Fruit fly (Drosophila melanogaster): ENCODE data around the gene Arfrp1.
A peak's percentile ranks its signal among the peaks of the same experiment; 100 is the strongest.

The Arfrp1 gene

dm6 chrX:9136776-9137550, 30.1 kb downstream of the Arfrp1 start (continued):
- TF ChIP-seq CG7745 (tag; optimal IDR thresholded peaks at IDR 0.05): no peak
- no peak for TF ChIP-seq ato (GFP tag; IDR thresholded peaks at IDR 0.05; ENCODE audit: partially characterized antibody)
- TF ChIP-seq sc (optimal IDR thresholded peaks at IDR 0.05): no peak
- peak; percentile 27 for TF ChIP-seq sc (GFP tag; optimal IDR thresholded peaks at IDR 0.05)
- no peak for TF ChIP-seq bbx (GFP tag; IDR thresholded peaks at IDR 0.05; ENCODE audit: partially characterized antibody)
- TF ChIP-seq gsb-n (tag; optimal IDR thresholded peaks at IDR 0.05): peak; percentile 46
- peak; percentile 62 for TF ChIP-seq CG2712 (tag; optimal IDR thresholded peaks at IDR 0.05)
- TF ChIP-seq Hsf (GFP tag; optimal IDR thresholded peaks at IDR 0.05): peak; percentile 55
- TF ChIP-seq phol (tag; optimal IDR thresholded peaks at IDR 0.05): peak; percentile 58
- TF ChIP-seq Ptx1 (GFP tag; IDR thresholded peaks at IDR 0.05): peak; percentile 68
- peak in 1 of 2 experiments; percentile 61 for TF ChIP-seq bsh (GFP tag; optimal IDR thresholded peaks at IDR 0.05)
- peak; percentile 33; the same call in 1 of the 2 replicates for TF ChIP-seq sob (GFP tag; IDR thresholded peaks at IDR 0.05)
- peak; percentile 41 for TF ChIP-seq Camta (GFP tag; optimal IDR thresholded peaks at IDR 0.05)
- peak; percentile 86 for TF ChIP-seq Ets65A (GFP tag)
- peak; percentile 51 for TF ChIP-seq CG18599 (GFP tag; optimal IDR thresholded peaks at IDR 0.05)
- no peak for TF ChIP-seq CG3995 (GFP tag; optimal IDR thresholded peaks at IDR 0.05)
- peak; percentile 53 for TF ChIP-seq CG5180 (GFP tag; optimal IDR thresholded peaks at IDR 0.05)
- TF ChIP-seq da (GFP tag; optimal IDR thresholded peaks at IDR 0.05): no peak
- TF ChIP-seq CG1529 (GFP tag; optimal IDR thresholded peaks at IDR 0.05): peak; percentile 33
- TF ChIP-seq CG2875 (GFP tag; optimal IDR thresholded peaks at IDR 0.05): peak; percentile 6
- peak; percentile 62 for TF ChIP-seq grau (tag; optimal IDR thresholded peaks at IDR 0.05)
- peak; percentile 46 for TF ChIP-seq bab2 (GFP tag; optimal IDR thresholded peaks at IDR 0.05)
- 0 out of 3 replicates have a peak, but pooled peaks have one; percentile 24 for TF ChIP-seq ase (GFP tag; IDR thresholded peaks at IDR 0.05)
- TF ChIP-seq CG32532 (GFP tag; IDR thresholded peaks at IDR 0.05): peak; percentile 26; the same call in 1 of the 2 replicates
- TF ChIP-seq tin (GFP tag; optimal IDR thresholded peaks at IDR 0.05): peak; percentile 37
- TF ChIP-seq Fer3 (tag; optimal IDR thresholded peaks at IDR 0.05): peak; percentile 16
- TF ChIP-seq CG1792 (GFP tag; optimal IDR thresholded peaks at IDR 0.05): no peak
- no peak for TF ChIP-seq CrebB (tag; optimal IDR thresholded peaks at IDR 0.05)
- TF ChIP-seq CG17802 (tag; optimal IDR thresholded peaks at IDR 0.05): peak; percentile 14
- TF ChIP-seq CG8089 (GFP tag; optimal IDR thresholded peaks at IDR 0.05): peak; percentile 2
- TF ChIP-seq bcd (GFP tag; optimal IDR thresholded peaks at IDR 0.05): peak; percentile 31
- TF ChIP-seq lola (GFP tag; optimal IDR thresholded peaks at IDR 0.05): peak in 1 of 3 experiments; percentile 41
- TF ChIP-seq CG6813 (GFP tag; optimal IDR thresholded peaks at IDR 0.05): peak; percentile 26
- TF ChIP-seq CG18764 (GFP tag; optimal IDR thresholded peaks at IDR 0.05): peak; percentile 9
- peak; percentile 33 for TF ChIP-seq maf-S (GFP tag; optimal IDR thresholded peaks at IDR 0.05)
- TF ChIP-seq Asciz (GFP tag; optimal IDR thresholded peaks at IDR 0.05): peak; percentile 10
- TF ChIP-seq lab (GFP tag; optimal IDR thresholded peaks at IDR 0.05): peak; percentile 45
- TF ChIP-seq CG32767 (GFP tag; IDR thresholded peaks at IDR 0.05): 0 out of 2 replicates have a peak, but pooled peaks have one; percentile 36
- peak; percentile 74 for TF ChIP-seq Sox102F (GFP tag; optimal IDR thresholded peaks at IDR 0.05)
- TF ChIP-seq chif (GFP tag; optimal IDR thresholded peaks at IDR 0.05): peak; percentile 42 to 58
- peak; percentile 0 for TF ChIP-seq CG12155 (GFP tag; optimal IDR thresholded peaks at IDR 0.05)
- TF ChIP-seq org-1 (GFP tag; optimal IDR thresholded peaks at IDR 0.05): peak; percentile 41
- peak; percentile 33 for TF ChIP-seq tx (GFP tag; optimal IDR thresholded peaks at IDR 0.05)
- peak; percentile 74 for TF ChIP-seq CG31441 (GFP tag; IDR thresholded peaks at IDR 0.05)
- TF ChIP-seq CG9727 (GFP tag; optimal IDR thresholded peaks at IDR 0.05): peak; percentile 22
- TF ChIP-seq Nf-YB (GFP tag; optimal IDR thresholded peaks at IDR 0.05): peak; percentile 16
- no peak for TF ChIP-seq CG4328 (GFP tag; optimal IDR thresholded peaks at IDR 0.05)
- TF ChIP-seq Xbp1 (GFP tag; optimal IDR thresholded peaks at IDR 0.05): peak; percentile 55

Measured in whole organism, embryonic.